1 fruit fly cellular context compared by ENCODE assay signal in the genomic region with DNA sequence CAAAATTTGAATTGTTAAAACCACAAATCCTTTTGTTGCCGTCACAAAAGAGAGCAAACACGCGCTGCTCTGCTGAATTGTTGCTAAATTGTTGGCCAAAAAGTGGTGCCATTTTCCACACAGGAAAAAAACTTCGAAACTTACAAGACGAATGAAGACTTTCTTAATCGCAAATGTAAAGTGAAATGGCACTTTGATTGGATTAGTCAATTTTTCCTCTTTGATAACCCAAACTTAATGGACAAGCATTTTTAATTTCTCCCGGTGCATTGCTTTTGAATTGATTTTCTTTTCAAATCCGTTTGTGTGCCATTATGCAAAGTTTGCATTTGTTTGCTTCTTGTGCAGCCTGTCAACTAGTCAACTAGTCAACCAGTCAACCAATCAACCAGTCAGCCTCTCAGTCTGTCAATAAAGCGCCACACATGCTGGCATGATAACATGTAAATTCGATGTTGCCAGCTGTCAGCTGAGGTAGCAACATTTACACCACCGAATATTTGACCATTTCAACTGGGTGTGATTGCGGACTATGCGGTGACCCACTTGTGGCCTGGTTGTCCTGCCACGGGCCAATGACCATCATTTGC.
TF ChIP-seq lines count a peak whose summit lies in the region.

No protein-coding gene starts in this region.

TF ChIP-seq in whole organism, embryonic, 481 proteins besides CTCF, POLR2A, EP300 and RAD21 (continued from another document):
- TF ChIP-seq da (GFP tag; optimal IDR thresholded peaks at IDR 0.05; lab: Kevin White, UChicago) (no peak), dmrt99B (tag; optimal IDR thresholded peaks at IDR 0.05; lab: Kevin White, UChicago) (peak; percentile 12), Hr51 (GFP tag; optimal IDR thresholded peaks at IDR 0.05; lab: Kevin White, UChicago) (peak in 1 of 2 experiments; percentile 17), CG8765 (GFP tag; IDR thresholded peaks at IDR 0.05; lab: Robert Waterston, UW) (no peak), unpg (GFP tag; optimal IDR thresholded peaks at IDR 0.05; lab: Kevin White, UChicago) (no peak), CG6765 (GFP tag; optimal IDR thresholded peaks at IDR 0.05; lab: Kevin White, UChicago) (no peak), CG2116 (GFP tag; optimal IDR thresholded peaks at IDR 0.05; lab: Kevin White, UChicago) (no peak), insv (GFP tag; optimal IDR thresholded peaks at IDR 0.05; lab: Kevin White, UChicago) (no peak), sima (GFP tag; optimal IDR thresholded peaks at IDR 0.05; lab: Kevin White, UChicago) (no peak), sob (GFP tag; IDR thresholded peaks at IDR 0.05; lab: Robert Waterston, UW) (no peak), CG14710 (tag; optimal IDR thresholded peaks at IDR 0.05; lab: Kevin White, UChicago) (no peak), ranshi (GFP tag; IDR thresholded peaks at IDR 0.05; lab: Robert Waterston, UW) (no peak), CG8281 (tag; optimal IDR thresholded peaks at IDR 0.05; lab: Kevin White, UChicago) (peak; percentile 99), Atf6 (GFP tag; IDR thresholded peaks at IDR 0.05; lab: Robert Waterston, UW) (no peak), gce (GFP tag; IDR thresholded peaks at IDR 0.05; lab: Robert Waterston, UW) (no peak), CG9932 (GFP tag; IDR thresholded peaks at IDR 0.05; lab: Robert Waterston, UW) (no peak), CG11696 (GFP tag; IDR thresholded peaks at IDR 0.05; lab: Robert Waterston, UW) (no peak), Sox102F (GFP tag; optimal IDR thresholded peaks at IDR 0.05; lab: Kevin White, UChicago) (peak; percentile 8), nerfin-2 (GFP tag; IDR thresholded peaks at IDR 0.05; lab: Robert Waterston, UW; ENCODE audit: partially characterized antibody) (no peak), nom (GFP tag; optimal IDR thresholded peaks at IDR 0.05; lab: Kevin White, UChicago) (no peak), eve (GFP tag; optimal IDR thresholded peaks at IDR 0.05; lab: Kevin White, UChicago) (peak in 1 of 2 experiments; percentile 72), CG3065 (GFP tag; optimal IDR thresholded peaks at IDR 0.05; lab: Kevin White, UChicago) (no peak), CG32767 (GFP tag; IDR thresholded peaks at IDR 0.05; lab: Robert Waterston, UW) (no peak), Antp (GFP tag; optimal IDR thresholded peaks at IDR 0.05; lab: Kevin White, UChicago) (no peak)
TF ChIP-seq in whole organism, embryonic: peak in this region for 9.
